Worm (Caenorhabditis elegans): ENCODE results near the gene srsx-21.

Gene srsx-21

ce11 chrV:9885918-9886488 is 48.2 kb downstream of the srsx-21 start, which contains the start of gene clp-9:
Gene clp-9, minus strand, starts transcription at chrV:9885968.
- TF ChIP-seq lin-32 (GFP tag; optimal IDR thresholded peaks at IDR 0.05) (no peak), M03D4.4 (tag; optimal IDR thresholded peaks at IDR 0.05) (no peak), nhr-12 (tag; optimal IDR thresholded peaks at IDR 0.05) (no peak), nhr-28 (tag; optimal IDR thresholded peaks at IDR 0.05) (no peak), nhr-2 (tag; optimal IDR thresholded peaks at IDR 0.05) (no peak), mab-5 (tag; optimal IDR thresholded peaks at IDR 0.05) (no peak), cnd-1 (tag; optimal IDR thresholded peaks at IDR 0.05) (no peak), unc-62 (GFP tag; optimal IDR thresholded peaks at IDR 0.05) (no peak), lsy-2 (tag; optimal IDR thresholded peaks at IDR 0.05) (no peak), unc-39 (tag; optimal IDR thresholded peaks at IDR 0.05) (no peak), bed-3 (GFP tag; optimal IDR thresholded peaks at IDR 0.05) (no peak), drap-1 (GFP tag; optimal IDR thresholded peaks at IDR 0.05) (no peak), mep-1 (tag; optimal IDR thresholded peaks at IDR 0.05) (no peak)
